Fruit fly (Drosophila melanogaster) whole organism, embryonic: ENCODE results near the gene CG5196.
A peak's percentile ranks its signal among the peaks of the same experiment; 100 is the strongest.

Experiments
- Awh ChIP-seq: fragments of 200-800 bp; sonication (Bioruptor generic); IDR thresholded peaks from 2 replicates; pipeline ENCODE4, ENCODE4 v1.3.6; 2022; ENCODE audit warnings: missing biosample characterization, missing genetic modification characterization
- Blimp-1 ChIP-seq: fragments of 200-800 bp; sonication (Bioruptor generic); optimal IDR thresholded peaks from 3 replicates; lab custom pipeline; 2018; ENCODE audit warnings: missing biosample characterization, missing genetic modification characterization, mild to moderate bottlenecking, moderate library complexity, missing genetic modification reagents
- CG10267 ChIP-seq: fragments of 200-800 bp; sonication (Bioruptor generic); optimal IDR thresholded peaks from 2 replicates; lab custom pipeline; 2018; ENCODE audit warnings: missing biosample characterization, mild to moderate bottlenecking, missing genetic modification characterization, moderate library complexity
- CG12769 ChIP-seq: fragments of 200-800 bp; sonication (Bioruptor generic); optimal IDR thresholded peaks from 2 replicates; lab custom pipeline; 2019; ENCODE audit warnings: missing biosample characterization, mild to moderate bottlenecking, missing genetic modification characterization, moderate library complexity
- CG17829 ChIP-seq: fragments of 200-800 bp; optimal IDR thresholded peaks from 2 replicates; lab custom pipeline; 2019; ENCODE audit warnings: missing biosample characterization, mild to moderate bottlenecking, missing genetic modification characterization, moderate library complexity
- CG4707 ChIP-seq: fragments of 200-800 bp; sonication (Bioruptor generic); optimal IDR thresholded peaks from 2 replicates; lab custom pipeline; 2018; ENCODE audit warnings: missing biosample characterization, mild to moderate bottlenecking, missing genetic modification characterization, moderate library complexity
- CG9437 ChIP-seq: fragments of 200-800 bp; sonication (Bioruptor generic); optimal IDR thresholded peaks from 2 replicates; lab custom pipeline; 2018; ENCODE audit warnings: missing biosample characterization, mild to moderate bottlenecking, missing genetic modification characterization
- Dad ChIP-seq: fragments of 200-800 bp; sonication (Bioruptor generic); optimal IDR thresholded peaks from 3 replicates; lab custom pipeline; 2016; ENCODE audit warnings: missing biosample characterization, missing genetic modification characterization
- HLH54F ChIP-seq: fragments of 200-800 bp; sonication (Bioruptor generic); optimal IDR thresholded peaks from 3 replicates; lab custom pipeline; 2016; ENCODE audit warnings: missing biosample characterization, missing genetic modification characterization
- Jarid2 ChIP-seq: fragments of 200-800 bp; sonication (Bioruptor generic); optimal IDR thresholded peaks from 3 replicates; lab custom pipeline; 2017; ENCODE audit warnings: mild to moderate bottlenecking, missing biosample characterization, missing genetic modification reagents, missing genetic modification characterization
- Med ChIP-seq: fragments of 200-800 bp; sonication (Bioruptor generic); peaks from one replicate; lab custom pipeline; 2016; ENCODE audit warnings: missing biosample characterization, missing genetic modification characterization, mild to moderate bottlenecking, inconsistent platforms, moderate library complexity
- NK7.1 ChIP-seq: fragments of 200-800 bp; sonication (Bioruptor generic); optimal IDR thresholded peaks from 3 replicates; lab custom pipeline; 2016; ENCODE audit warnings: missing biosample characterization, missing genetic modification characterization
- Pdp1 ChIP-seq, 2 experiments: fragments of 200-800 bp; sonication (Bioruptor generic); optimal IDR thresholded peaks; 3 replicates each; lab custom pipeline; 2016; ENCODE audit warnings: missing biosample characterization in 2 of 2, missing genetic modification characterization in 2 of 2, mild to moderate bottlenecking in 1 of 2, moderate library complexity in 1 of 2
- Rfx ChIP-seq: fragments of 200-800 bp; sonication (Bioruptor generic); IDR thresholded peaks from 2 replicates; pipeline ENCODE4 v1.3.6; 2022; ENCODE audit warnings: missing biosample characterization, missing genetic modification characterization
- abd-A ChIP-seq: fragments of 200-800 bp; sonication (Bioruptor generic); optimal IDR thresholded peaks from 3 replicates; lab custom pipeline; 2019; ENCODE audit warnings: missing biosample characterization, mild to moderate bottlenecking, missing genetic modification characterization, moderate library complexity
- btn ChIP-seq: fragments of 200-800 bp; sonication (Bioruptor generic); optimal IDR thresholded peaks from 2 replicates; lab custom pipeline; 2016; ENCODE audit warnings: missing biosample characterization, missing genetic modification characterization
- chinmo ChIP-seq: fragments of 200-800 bp; sonication (Bioruptor generic); IDR thresholded peaks from 4 replicates; pipeline ENCODE4 v1.3.6; 2022; ENCODE audit warnings: missing biosample characterization, missing genetic modification characterization; ENCODE audit not compliant: partially characterized antibody
- ci ChIP-seq: fragments of 200-800 bp; sonication (Bioruptor generic); IDR thresholded peaks from 3 replicates; pipeline ENCODE4 v1.3.6; 2022; ENCODE audit warnings: missing biosample characterization, missing genetic modification characterization
- cwo ChIP-seq: fragments of 200-800 bp; sonication (Bioruptor generic); optimal IDR thresholded peaks from 3 replicates; lab custom pipeline; 2017; ENCODE audit warnings: missing biosample characterization, missing genetic modification characterization, mild to moderate bottlenecking, moderate library complexity, missing genetic modification reagents
- gce ChIP-seq: fragments of 200-800 bp; sonication (Bioruptor generic); IDR thresholded peaks from 3 replicates; pipeline ENCODE4 v1.3.6; 2022; ENCODE audit warnings: missing biosample characterization, missing genetic modification characterization
- grn ChIP-seq: fragments of 200-800 bp; sonication (Bioruptor generic); optimal IDR thresholded peaks from 3 replicates; lab custom pipeline; 2017; ENCODE audit warnings: missing biosample characterization, missing genetic modification characterization
- ham ChIP-seq: fragments of 200-800 bp; sonication (Bioruptor generic); IDR thresholded peaks from 2 replicates; pipeline ENCODE4 v1.3.6; 2022; ENCODE audit warnings: missing biosample characterization, missing genetic modification characterization
- kni ChIP-seq: fragments of 200-800 bp; sonication (Bioruptor generic); optimal IDR thresholded peaks from 3 replicates; lab custom pipeline; 2017; ENCODE audit warnings: mild to moderate bottlenecking, missing biosample characterization, missing genetic modification reagents, missing genetic modification characterization
- nom ChIP-seq: fragments of 200-800 bp; sonication (Bioruptor generic); optimal IDR thresholded peaks from 2 replicates; lab custom pipeline; 2017; ENCODE audit warnings: missing biosample characterization, missing genetic modification characterization, mild to moderate bottlenecking, moderate library complexity, missing genetic modification reagents
- oc ChIP-seq: fragments of 200-800 bp; sonication (Bioruptor generic); optimal IDR thresholded peaks from 2 replicates; lab custom pipeline; 2018; ENCODE audit warnings: missing biosample characterization, mild to moderate bottlenecking, missing genetic modification characterization, moderate library complexity
- onecut ChIP-seq: fragments of 200-800 bp; sonication (Bioruptor generic); IDR thresholded peaks from 2 replicates; pipeline ENCODE4 v1.3.6; 2022; ENCODE audit warnings: missing biosample characterization, missing genetic modification characterization
- org-1 ChIP-seq: fragments of 200-800 bp; sonication (Bioruptor generic); optimal IDR thresholded peaks from 2 replicates; lab custom pipeline; 2017; ENCODE audit warnings: missing biosample characterization, missing genetic modification characterization
- p53 ChIP-seq: fragments of 200-800 bp; sonication (Bioruptor generic); optimal IDR thresholded peaks from 2 replicates; lab custom pipeline; 2016; ENCODE audit warnings: missing biosample characterization, missing genetic modification characterization
- row ChIP-seq: fragments of 200-800 bp; sonication (Bioruptor generic); IDR thresholded peaks from 3 replicates; pipeline ENCODE4 v1.3.6; 2022; ENCODE audit warnings: missing biosample characterization, missing genetic modification characterization
- scrt ChIP-seq: fragments of 200-800 bp; sonication (Bioruptor generic); optimal IDR thresholded peaks from 2 replicates; lab custom pipeline; 2018; ENCODE audit warnings: missing biosample characterization, mild to moderate bottlenecking, missing genetic modification characterization, moderate library complexity
- sd ChIP-seq: fragments of 200-800 bp; sonication (Bioruptor generic); optimal IDR thresholded peaks from 3 replicates; lab custom pipeline; 2018; ENCODE audit warnings: missing biosample characterization, mild to moderate bottlenecking, missing genetic modification characterization, moderate library complexity
- sqz ChIP-seq: fragments of 200-800 bp; sonication (Bioruptor generic); optimal IDR thresholded peaks from 3 replicates; lab custom pipeline; 2018; ENCODE audit warnings: missing biosample characterization, mild to moderate bottlenecking, missing genetic modification characterization
- z ChIP-seq: fragments of 200-800 bp; sonication (Bioruptor generic); IDR thresholded peaks from 3 replicates; pipeline ENCODE4 v1.3.6; 2022; ENCODE audit warnings: missing biosample characterization, missing genetic modification characterization

The CG5196 gene

dm6 chr3R:12359837-12360236, 48.3 kb upstream of the CG5196 start, which contains the start of gene CG4115 (continued):
- 0 out of 3 replicates have a peak, but pooled peaks have one; percentile 15 for TF ChIP-seq gce (GFP tag; lab: Robert Waterston, UW)
- TF ChIP-seq ham (GFP tag; lab: Robert Waterston, UW) = peak; percentile 29; the same call in 1 of the 2 replicates
- no peak for TF ChIP-seq CG17829 (tag; lab: Kevin White, UChicago)
- peak; percentile 13 for TF ChIP-seq CG12769 (tag; lab: Kevin White, UChicago)
- TF ChIP-seq Blimp-1 (GFP tag; lab: Kevin White, UChicago) = peak; percentile 93
- no peak for TF ChIP-seq CG9437
- TF ChIP-seq row (GFP tag; lab: Robert Waterston, UW) = 0 out of 3 replicates have a peak, but pooled peaks have one; percentile 5
- TF ChIP-seq CG10267 (tag; lab: Kevin White, UChicago) = no peak
- peak; percentile 80 for TF ChIP-seq z
- TF ChIP-seq ci (GFP tag; lab: Robert Waterston, UW) = 0 out of 3 replicates have a peak, but pooled peaks have one; percentile 49
- TF ChIP-seq p53 = no peak
- peak; percentile 66 for TF ChIP-seq Med
- TF ChIP-seq btn = no peak
- TF ChIP-seq Jarid2 = peak; percentile 40
- TF ChIP-seq NK7.1 (GFP tag; lab: Kevin White, UChicago) = no peak
- no peak for TF ChIP-seq Dad (GFP tag; lab: Kevin White, UChicago)
- TF ChIP-seq kni (GFP tag; lab: Kevin White, UChicago) = peak; percentile 23
- TF ChIP-seq Rfx = peak; percentile 16; the same call in 1 of the 2 replicates
- peak; percentile 67 for TF ChIP-seq onecut (GFP tag; lab: Robert Waterston, UW)

dm6 chr3R:12361962-12362497, 46.1 kb upstream of the CG5196 start:
- peak; percentile 32 for TF ChIP-seq oc (tag; lab: Kevin White, UChicago)
- TF ChIP-seq abd-A (tag; lab: Kevin White, UChicago) = peak; percentile 33
- peak; percentile 92 for TF ChIP-seq kni (GFP tag; lab: Kevin White, UChicago)
- peak; percentile 73 for TF ChIP-seq sqz (GFP tag; lab: Kevin White, UChicago)
- no peak for TF ChIP-seq cwo (GFP tag; lab: Kevin White, UChicago)
- peak; percentile 97 for TF ChIP-seq Blimp-1 (GFP tag; lab: Kevin White, UChicago)
- TF ChIP-seq Awh = 0 out of 2 replicates have a peak, but pooled peaks have one; percentile 21
- TF ChIP-seq HLH54F (GFP tag; lab: Kevin White, UChicago) = no peak
- peak; percentile 18 for TF ChIP-seq sd (tag; lab: Kevin White, UChicago)

- TF ChIP-seq grn (GFP tag; lab: Kevin White, UChicago) (peak; percentile 98), org-1 (GFP tag; lab: Kevin White, UChicago) (no peak)
These were observed 44.6 kb upstream of the CG5196 start for dm6 chr3R:12363544-12363943.

dm6 chr3R:12364580-12364979, 43.5 kb upstream of the CG5196 start, which contains the start of gene Tim17a1:
Gene Tim17a1, minus strand, starts transcription at chr3R:12364680.
- TF ChIP-seq scrt = no peak
- no peak for TF ChIP-seq nom (GFP tag; lab: Kevin White, UChicago)

dm6 chr3R:12365264-12365840, 42.8 kb upstream of the CG5196 start, which contains the start of gene GstD10:
Gene GstD10, minus strand, starts transcription at chr3R:12365735.
- TF ChIP-seq CG4707 (GFP tag; lab: Kevin White, UChicago) (no peak), Pdp1 (GFP tag; optimal IDR thresholded peaks at IDR 0.05; lab: Kevin White, UChicago) (peak in 1 of 2 experiments; percentile 79), chinmo (GFP tag; lab: Robert Waterston, UW) (0 out of 4 replicates have a peak, but pooled peaks have one; percentile 20)
